Worm (Caenorhabditis elegans): ENCODE results near the gene F37B4.15.

DNA sequence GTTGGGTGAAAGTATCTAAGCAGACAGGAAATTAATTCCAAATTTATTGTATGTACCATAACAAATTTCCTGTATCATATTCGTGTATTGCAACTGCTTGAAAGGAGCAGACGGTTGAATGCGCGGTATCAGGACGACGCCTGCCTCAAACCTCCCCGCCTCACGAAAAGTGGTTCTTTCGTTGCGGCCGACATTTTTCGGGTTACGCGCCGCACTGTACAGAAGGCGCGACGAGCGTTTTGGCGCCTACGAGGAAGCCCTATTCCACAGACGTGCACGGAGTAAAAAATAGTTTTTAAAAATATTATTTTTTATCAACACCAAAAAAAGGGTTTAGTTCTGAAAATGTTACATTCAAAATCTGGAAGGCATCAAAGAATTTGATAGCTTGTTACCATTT, 28.1 kb downstream of the F37B4.15 start:
- TF ChIP-seq nfya-1 (tag; optimal IDR thresholded peaks at IDR 0.05; ENCODE audit: borderline replicate concordance, insufficient read depth) (no peak), ama-1 (optimal IDR thresholded peaks at IDR 0.05) (no peak), ama-1 (GFP tag; optimal IDR thresholded peaks at IDR 0.05) (no peak), pha-4 (tag; optimal IDR thresholded peaks at IDR 0.05) (no peak), F49E8.2 (tag; optimal IDR thresholded peaks at IDR 0.05; ENCODE audit: insufficient read depth) (no peak), unc-62 (GFP tag; optimal IDR thresholded peaks at IDR 0.05) (no peak), T07F8.4 (tag; optimal IDR thresholded peaks at IDR 0.05) (no peak), let-607 (tag; optimal IDR thresholded peaks at IDR 0.05) (no peak), lin-54 (GFP tag; optimal IDR thresholded peaks at IDR 0.05) (no peak), ztf-25 (GFP tag; IDR thresholded peaks at IDR 0.05) (no peak), lir-1 (GFP tag; conservative IDR thresholded peaks at IDR 0.05) (no peak)

Data from whole organism, young adult.